Worm (Caenorhabditis elegans) whole organism, L2 larva: ENCODE results near the gene oac-38.

Source experiments
- F13H6.1 ChIP-seq: sonication (generic microtip); optimal IDR thresholded peaks from 2 replicates; lab custom pipeline; 2016; ENCODE audit warnings: missing genetic modification characterization, missing compliant biosample characterization
- Y55F3AM.14 ChIP-seq: fragments of 200-800 bp; sonication (Bioruptor generic); optimal IDR thresholded peaks from 2 replicates; lab custom pipeline; 2018; ENCODE audit warnings: mild to moderate bottlenecking, missing genetic modification characterization, missing compliant biosample characterization
- ZK546.5 ChIP-seq: sonication (generic microtip); optimal IDR thresholded peaks from 2 replicates; lab custom pipeline; 2017; ENCODE audit warnings: missing biosample characterization, missing genetic modification characterization
- aly-2 ChIP-seq: fragments of 150-350 bp; optimal IDR thresholded peaks from 2 replicates; lab custom pipeline; 2014; ENCODE audit warnings: missing biosample characterization, missing genetic modification characterization
- ama-1 ChIP-seq: fragments of 150-350 bp; optimal IDR thresholded peaks from 2 replicates; lab custom pipeline; 2018; ENCODE audit warnings: inconsistent platforms
- blmp-1 ChIP-seq: sonication (generic microtip); optimal IDR thresholded peaks from 2 replicates; lab custom pipeline; 2017; ENCODE audit warnings: missing genetic modification characterization, mild to moderate bottlenecking, missing compliant biosample characterization, antibody characterized with exemption, moderate library complexity; ENCODE audit not compliant: insufficient read depth
- ceh-16 ChIP-seq: fragments of 150-350 bp; optimal IDR thresholded peaks from 2 replicates; lab custom pipeline; 2014; ENCODE audit warnings: missing biosample characterization, missing genetic modification characterization
- crh-2 ChIP-seq: sonication (generic microtip); optimal IDR thresholded peaks from 2 replicates; lab custom pipeline; 2017; ENCODE audit warnings: missing biosample characterization, missing genetic modification characterization
- dmd-4 ChIP-seq: sonication (generic microtip); optimal IDR thresholded peaks from 2 replicates; lab custom pipeline; 2017; ENCODE audit warnings: missing biosample characterization, missing genetic modification characterization
- egl-27 ChIP-seq: sonication (generic microtip); optimal IDR thresholded peaks from 3 replicates; lab custom pipeline; 2017; ENCODE audit warnings: missing biosample characterization, missing genetic modification reagents, missing genetic modification characterization
- elt-1 ChIP-seq: fragments of 150-350 bp; optimal IDR thresholded peaks from 2 replicates; lab custom pipeline; 2014; ENCODE audit warnings: missing biosample characterization, missing genetic modification characterization
- lin-11 ChIP-seq: fragments of 150-350 bp; sonication (generic microtip); optimal IDR thresholded peaks from 2 replicates; lab custom pipeline; 2014; ENCODE audit warnings: missing biosample characterization, missing genetic modification characterization, inconsistent platforms, mixed read lengths
- lin-39 ChIP-seq: fragments of 150-350 bp; optimal IDR thresholded peaks from 2 replicates; lab custom pipeline; 2014; ENCODE audit warnings: missing biosample characterization, missing genetic modification reagents, missing genetic modification characterization
- lsy-2 ChIP-seq, 2 experiments: fragments of 150-350 bp in 1 of 2; sonication (generic microtip) in 1 of 2; optimal IDR thresholded peaks; 2 replicates each; lab custom pipeline; 2014 to 2017; ENCODE audit warnings: missing biosample characterization in 2 of 2, missing genetic modification characterization in 2 of 2
- mab-5 ChIP-seq: fragments of 150-350 bp; optimal IDR thresholded peaks from 2 replicates; lab custom pipeline; 2014; ENCODE audit warnings: missing biosample characterization, missing genetic modification characterization
- mbf-1 ChIP-seq: sonication (generic microtip); optimal IDR thresholded peaks from 2 replicates; lab custom pipeline; 2017; ENCODE audit warnings: missing biosample characterization, missing genetic modification characterization
- mdl-1 ChIP-seq, 2 experiments: fragments of 150-350 bp in 1 of 2; sonication (generic microtip) in 1 of 2; optimal IDR thresholded peaks; 2 replicates each; lab custom pipeline; 2017; ENCODE audit warnings: missing biosample characterization in 2 of 2, missing genetic modification characterization in 2 of 2
- nhr-11 ChIP-seq: fragments of 150-350 bp; optimal IDR thresholded peaks from 2 replicates; lab custom pipeline; 2014; ENCODE audit warnings: missing biosample characterization, missing genetic modification characterization
- nhr-12 ChIP-seq: fragments of 150-350 bp; optimal IDR thresholded peaks from 2 replicates; lab custom pipeline; 2014; ENCODE audit warnings: missing biosample characterization, missing genetic modification characterization
- nhr-129 ChIP-seq: fragments of 150-350 bp; optimal IDR thresholded peaks from 2 replicates; lab custom pipeline; 2014; ENCODE audit warnings: missing biosample characterization, missing genetic modification characterization
- nhr-21 ChIP-seq: fragments of 150-350 bp; optimal IDR thresholded peaks from 2 replicates; lab custom pipeline; 2014; ENCODE audit warnings: missing biosample characterization, missing genetic modification characterization
- nhr-23 ChIP-seq: fragments of 150-350 bp; optimal IDR thresholded peaks from 2 replicates; lab custom pipeline; 2014; ENCODE audit warnings: missing biosample characterization, missing genetic modification reagents, missing genetic modification characterization
- nhr-237 ChIP-seq: fragments of 150-350 bp; optimal IDR thresholded peaks from 2 replicates; lab custom pipeline; 2014; ENCODE audit warnings: missing biosample characterization, missing genetic modification characterization
- nhr-25 ChIP-seq: fragments of 150-350 bp; sonication (generic microtip); optimal IDR thresholded peaks from 3 replicates; lab custom pipeline; 2014; ENCODE audit warnings: missing biosample characterization, missing genetic modification characterization
- nhr-6 ChIP-seq: fragments of 150-350 bp; optimal IDR thresholded peaks from 2 replicates; lab custom pipeline; 2014; ENCODE audit warnings: missing biosample characterization, missing genetic modification characterization
- nhr-77 ChIP-seq: fragments of 150-350 bp; optimal IDR thresholded peaks from 2 replicates; lab custom pipeline; 2014; ENCODE audit warnings: missing biosample characterization, missing genetic modification characterization
- peb-1 ChIP-seq: fragments of 150-350 bp; optimal IDR thresholded peaks from 2 replicates; lab custom pipeline; 2014; ENCODE audit warnings: missing biosample characterization, missing genetic modification characterization
- skn-1 ChIP-seq: sonication (generic microtip); optimal IDR thresholded peaks from 2 replicates; lab custom pipeline; 2017; ENCODE audit warnings: missing biosample characterization, missing genetic modification characterization
- sma-3 ChIP-seq: sonication (generic microtip); optimal IDR thresholded peaks from 2 replicates; lab custom pipeline; 2016; ENCODE audit warnings: missing genetic modification reagents, missing genetic modification characterization, missing compliant biosample characterization
- sma-9 ChIP-seq, 2 experiments: fragments of 150-350 bp in 1 of 2; sonication (generic microtip) in 1 of 2; optimal IDR thresholded peaks; 2 replicates each; lab custom pipeline; 2014 to 2016; ENCODE audit warnings: missing genetic modification characterization in 2 of 2, mild to moderate bottlenecking in 1 of 2, missing biosample characterization in 1 of 2, missing compliant biosample characterization in 1 of 2, missing genetic modification reagents in 1 of 2, moderate library complexity in 1 of 2
- unc-55 ChIP-seq: fragments of 150-350 bp; sonication (generic microtip); optimal IDR thresholded peaks from 3 replicates; lab custom pipeline; 2014; ENCODE audit warnings: missing biosample characterization, missing genetic modification reagents, missing genetic modification characterization
- unc-62 ChIP-seq: fragments of 150-350 bp; optimal IDR thresholded peaks from 2 replicates; lab custom pipeline; 2014; ENCODE audit warnings: missing biosample characterization, missing genetic modification reagents, missing genetic modification characterization
- ztf-1 ChIP-seq: fragments of 200-800 bp; sonication (Bioruptor generic); conservative IDR thresholded peaks from 2 replicates; pipeline ENCODE4 v1.3.6; 2022; ENCODE audit warnings: missing genetic modification characterization, missing compliant biosample characterization
- ztf-4 ChIP-seq: fragments of 150-350 bp; optimal IDR thresholded peaks from 2 replicates; lab custom pipeline; 2014; ENCODE audit warnings: missing biosample characterization, missing genetic modification characterization

Gene oac-38

DNA sequence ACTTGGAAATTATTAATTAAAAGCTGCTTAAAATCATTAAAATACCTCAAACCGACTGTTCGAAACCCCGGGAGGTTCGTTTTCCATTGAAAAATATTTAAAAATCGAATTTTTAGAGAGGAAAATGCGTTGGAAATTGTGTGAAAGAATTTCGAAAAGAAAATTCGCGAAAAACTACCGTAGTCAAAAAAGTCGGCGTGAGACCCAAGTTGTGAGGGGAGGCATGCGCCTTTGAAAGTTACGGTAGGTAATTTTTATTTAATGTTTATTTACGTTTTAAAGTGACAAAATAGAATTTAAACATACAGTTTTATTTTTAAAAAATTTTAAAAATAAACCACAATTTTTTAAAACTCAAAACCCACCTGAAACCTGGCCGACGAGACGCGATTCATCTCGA, 37.6 kb downstream of the oac-38 start:
- TF ChIP-seq nhr-6 (tag; lab: Kevin White, UChicago): no peak
- no peak for TF ChIP-seq lsy-2 (tag; optimal IDR thresholded peaks at IDR 0.05; lab: Kevin White, UChicago)
- TF ChIP-seq unc-55 (GFP tag; lab: Kevin White, UChicago): no peak
- no peak for TF ChIP-seq egl-27 (tag; lab: Kevin White, UChicago)
- TF ChIP-seq nhr-21: no peak
- TF ChIP-seq nhr-237 (tag; lab: Kevin White, UChicago): no peak
- no peak for TF ChIP-seq mdl-1 (tag; optimal IDR thresholded peaks at IDR 0.05; lab: Kevin White, UChicago)
- no peak for TF ChIP-seq dmd-4
- no peak for TF ChIP-seq nhr-23 (tag; lab: Kevin White, UChicago)
- TF ChIP-seq elt-1 (tag; lab: Kevin White, UChicago): no peak
- no peak for TF ChIP-seq aly-2 (tag; lab: Kevin White, UChicago)
- no peak for TF ChIP-seq lin-39
- no peak for TF ChIP-seq lin-11 (tag; lab: Kevin White, UChicago)
- no peak for TF ChIP-seq peb-1
- no peak for TF ChIP-seq ZK546.5
- no peak for TF ChIP-seq ceh-16 (tag; lab: Kevin White, UChicago)
- TF ChIP-seq crh-2: no peak
- TF ChIP-seq, all 48 proteins: peak for 0

DNA sequence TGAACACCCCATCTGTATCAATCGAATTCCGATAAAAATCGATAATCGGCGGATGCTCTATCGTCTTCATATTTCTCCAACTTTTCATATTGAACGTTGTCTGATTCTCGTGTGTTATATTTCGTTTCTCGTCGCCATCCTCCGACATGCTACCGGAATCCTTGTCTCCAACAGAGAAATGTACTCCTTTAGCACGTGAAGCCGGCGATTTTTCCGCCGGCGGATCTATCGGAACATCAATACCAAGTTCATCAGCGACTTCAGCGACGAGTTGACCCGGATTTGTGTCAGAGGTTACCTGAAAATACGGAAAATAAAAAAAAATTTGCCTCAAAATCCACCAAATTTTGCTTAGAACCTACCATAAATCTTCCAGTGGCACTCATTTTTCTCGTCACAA, 38.1 kb downstream of the oac-38 start:
- TF ChIP-seq nhr-11 (tag; lab: Kevin White, UChicago) (no peak), nhr-237 (tag; lab: Kevin White, UChicago) (no peak), mbf-1 (tag; lab: Kevin White, UChicago) (no peak), blmp-1 (tag; lab: Kevin White, UChicago) (no peak), sma-3 (no peak), nhr-12 (tag; lab: Kevin White, UChicago) (no peak), ztf-1 (GFP tag; lab: Robert Waterston, UW) (no peak), ztf-4 (tag; lab: Kevin White, UChicago) (no peak), Y55F3AM.14 (GFP tag; lab: Kevin White, UChicago) (no peak), crh-2 (no peak), mdl-1 (tag; optimal IDR thresholded peaks at IDR 0.05; lab: Kevin White, UChicago) (no peak), dmd-4 (no peak), nhr-25 (no peak), nhr-77 (no peak), F13H6.1 (tag; lab: Kevin White, UChicago) (no peak), ceh-16 (tag; lab: Kevin White, UChicago) (no peak), sma-9 (GFP tag; optimal IDR thresholded peaks at IDR 0.05; lab: Kevin White, UChicago) (no peak), sma-9 (tag; optimal IDR thresholded peaks at IDR 0.05; lab: Kevin White, UChicago) (no peak), nhr-129 (tag; lab: Kevin White, UChicago) (no peak)

DNA sequence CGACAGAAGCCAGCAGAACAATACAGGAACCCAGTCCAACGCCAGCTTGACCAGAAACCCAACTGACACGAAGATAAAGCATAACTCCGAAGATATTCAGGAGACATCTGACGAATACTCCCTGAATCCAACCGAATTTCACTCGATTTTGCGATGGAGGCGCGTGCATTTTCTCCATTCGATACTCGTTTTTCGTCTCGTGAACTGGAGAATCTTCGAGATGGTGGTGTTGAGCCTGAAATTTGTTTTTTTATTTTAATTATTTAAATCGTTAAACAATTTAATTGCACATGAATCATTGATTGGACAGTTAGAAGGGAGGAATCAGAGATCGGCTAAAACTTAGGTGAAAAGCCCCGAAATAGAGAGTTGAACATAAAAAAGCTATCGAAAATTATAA, 38.8 kb downstream of the oac-38 start:
- no peak for TF ChIP-seq lsy-2 (tag; optimal IDR thresholded peaks at IDR 0.05; lab: Kevin White, UChicago)
- no peak for TF ChIP-seq nhr-23 (tag; lab: Kevin White, UChicago)
- no peak for TF ChIP-seq nhr-6 (tag; lab: Kevin White, UChicago)
- TF ChIP-seq ztf-1 (GFP tag; lab: Robert Waterston, UW): no peak
- no peak for TF ChIP-seq lin-39
- TF ChIP-seq F13H6.1 (tag; lab: Kevin White, UChicago): no peak
- TF ChIP-seq egl-27 (tag; lab: Kevin White, UChicago): no peak
- TF ChIP-seq peb-1: no peak
- no peak for TF ChIP-seq nhr-11 (tag; lab: Kevin White, UChicago)
- no peak for TF ChIP-seq unc-62 (GFP tag; lab: Kevin White, UChicago)
- TF ChIP-seq mbf-1 (tag; lab: Kevin White, UChicago): no peak
- TF ChIP-seq skn-1: no peak
- no peak for TF ChIP-seq sma-9 (GFP tag; optimal IDR thresholded peaks at IDR 0.05; lab: Kevin White, UChicago)
- TF ChIP-seq sma-9 (tag; optimal IDR thresholded peaks at IDR 0.05; lab: Kevin White, UChicago): no peak
- no peak for TF ChIP-seq ceh-16 (tag; lab: Kevin White, UChicago)
- no peak for TF ChIP-seq crh-2

DNA sequence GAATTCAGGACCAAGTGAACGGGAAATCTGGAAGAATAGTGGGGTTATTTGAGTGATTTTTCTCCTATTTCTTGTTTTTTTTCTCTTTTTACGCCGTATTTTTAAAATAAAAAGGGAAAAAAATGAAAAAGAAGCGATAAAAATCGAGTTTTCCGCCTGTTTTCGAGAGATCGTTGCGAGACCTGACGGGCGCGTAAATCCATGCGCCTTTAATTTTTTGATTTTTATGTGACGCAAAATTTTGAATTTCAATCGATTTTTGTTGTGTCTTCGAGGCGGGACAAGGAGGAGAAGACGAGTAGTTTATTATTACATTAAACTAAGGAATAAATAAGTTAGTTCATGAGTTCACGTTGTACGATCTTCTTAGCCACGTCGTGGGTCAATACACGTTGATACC, 39.5 kb downstream of the oac-38 start:
- TF ChIP-seq ceh-16 (tag; lab: Kevin White, UChicago) (no peak), mdl-1 (tag; optimal IDR thresholded peaks at IDR 0.05; lab: Kevin White, UChicago) (no peak), nhr-12 (tag; lab: Kevin White, UChicago) (no peak), mab-5 (no peak), ama-1 (lab: Kevin White, UChicago) (no peak), skn-1 (no peak)
